Fruit fly (Drosophila melanogaster) Kc167 (cell line): ENCODE data around the gene Atg4a.

Experiments used
- Myc ChIP-seq: fragments of >200 bp; optimal IDR thresholded peaks from 2 replicates; lab custom pipeline; 2017; ENCODE audit warnings: missing external identifiers
- h ChIP-seq: fragments of >200 bp; optimal IDR thresholded peaks from 3 replicates; lab custom pipeline; 2018; ENCODE audit warnings: missing external identifiers
- insv ChIP-seq: fragments of >200 bp; optimal IDR thresholded peaks from 3 replicates; lab custom pipeline; 2018; ENCODE audit warnings: missing external identifiers
- psq ChIP-seq: fragments of >200 bp; optimal IDR thresholded peaks from 2 replicates; lab custom pipeline; 2017; ENCODE audit warnings: missing external identifiers
- ttk ChIP-seq: sonication (Bioruptor generic); optimal IDR thresholded peaks from 2 replicates; lab custom pipeline; 2017; ENCODE audit warnings: missing external identifiers

dm6 chr2L:1072184-1072583 is 8.5 kb upstream of the Atg4a start:
- TF ChIP-seq h = no peak
- no peak for TF ChIP-seq psq (lab: Kevin White, UChicago)
- no peak for TF ChIP-seq insv (lab: Kevin White, UChicago)
- TF ChIP-seq Myc (lab: Kevin White, UChicago) = no peak
- TF ChIP-seq ttk = no peak
